Fruit fly (Drosophila melanogaster) whole organism, larva: ENCODE measurements around the gene CG10064.

ENCODE experiments used
- noc ChIP-seq: fragments of 200-800 bp; sonication (Bioruptor generic); optimal IDR thresholded peaks from 3 replicates; lab custom pipeline; 2019; ENCODE audit warnings: missing biosample characterization, mild to moderate bottlenecking, missing genetic modification characterization, moderate library complexity

The CG10064 gene

DNA sequence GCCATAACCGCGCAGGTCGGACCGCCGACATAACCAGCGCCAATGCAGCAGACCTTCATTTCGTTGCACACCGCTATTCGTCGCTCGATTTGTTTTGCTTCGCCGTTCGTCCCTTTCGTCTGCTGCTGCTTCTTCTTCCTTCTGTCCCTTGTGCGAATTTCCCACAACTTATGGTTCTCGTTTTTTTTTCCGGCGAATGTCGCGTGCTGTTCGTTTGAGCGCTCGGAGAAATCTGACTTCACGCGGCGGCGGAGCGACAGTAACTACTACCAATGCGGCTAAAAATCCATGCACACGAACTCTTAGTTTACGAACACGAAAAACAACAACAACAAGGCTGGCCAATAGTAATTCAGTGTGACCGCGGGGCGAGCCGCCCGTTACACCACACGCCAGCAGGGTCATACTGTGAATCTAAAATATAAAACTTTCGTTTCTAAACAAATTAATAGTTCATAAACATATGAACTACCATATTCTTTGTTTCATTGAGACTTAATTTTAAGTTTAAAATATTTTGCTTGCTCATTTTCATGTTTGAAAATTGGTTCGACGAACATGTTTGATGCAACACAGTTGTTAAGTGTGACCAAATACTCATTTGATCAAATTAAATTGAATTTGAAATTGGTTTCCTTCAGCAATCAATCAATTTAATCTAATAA lies 3.1 kb downstream of the CG10064 start, which contains the start of gene sgl:
Gene sgl (minus strand): TSS at position 271 of the 665 bp plus-strand sequence.
- peak; percentile 50 for TF ChIP-seq noc

DNA sequence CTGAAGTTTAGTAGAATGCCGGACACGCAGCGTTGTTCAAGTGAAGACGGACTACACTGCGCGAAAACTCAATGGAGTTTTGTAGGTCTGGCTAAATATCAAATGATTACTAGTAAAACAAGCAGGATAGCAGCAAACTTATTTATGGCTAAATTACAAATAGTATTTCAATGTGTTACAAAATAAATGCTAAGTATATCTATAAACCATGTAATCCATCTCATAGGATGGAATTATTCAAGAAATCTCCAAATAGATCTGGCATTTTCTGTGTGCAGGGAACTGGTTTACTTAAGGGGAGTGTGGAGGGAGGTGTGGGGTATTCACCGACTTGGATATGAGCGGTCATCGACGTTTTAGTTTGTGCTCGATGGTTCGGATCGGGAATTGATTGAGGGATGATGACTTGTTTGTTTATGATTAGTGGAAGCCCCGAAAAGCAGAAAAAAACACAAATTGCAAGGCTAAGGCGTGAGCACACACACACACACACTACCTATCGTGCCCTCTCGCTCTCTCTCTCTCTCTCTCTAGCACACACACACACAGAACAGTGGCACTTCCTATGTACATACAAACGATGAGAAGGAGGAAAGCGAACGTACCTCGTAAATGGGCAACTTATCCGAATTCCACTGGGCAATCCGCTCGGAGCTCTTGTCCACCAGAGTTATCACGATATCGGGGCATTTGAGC lies 3.8 kb downstream of the CG10064 start:
- TF ChIP-seq noc = peak; percentile 42

DNA sequence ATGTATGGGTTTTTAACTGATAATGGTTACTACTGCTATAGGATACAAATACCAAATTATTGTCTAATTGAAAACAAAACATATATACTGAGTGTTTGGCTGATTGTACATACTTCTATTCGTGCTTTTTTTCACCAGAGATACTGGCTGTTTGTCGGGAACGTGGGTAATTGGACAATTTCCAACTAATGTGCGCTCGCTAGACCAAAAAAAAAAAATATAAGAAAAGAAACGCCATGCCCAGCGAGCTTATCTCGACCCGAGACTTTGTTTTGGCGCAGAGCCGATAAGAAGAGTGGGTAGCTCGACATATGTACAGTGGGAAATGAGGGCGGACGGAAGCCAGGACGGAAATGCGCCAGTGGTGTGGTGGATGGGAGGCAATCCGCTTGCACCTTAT lies 4.5 kb downstream of the CG10064 start:
- TF ChIP-seq noc = no peak

DNA sequence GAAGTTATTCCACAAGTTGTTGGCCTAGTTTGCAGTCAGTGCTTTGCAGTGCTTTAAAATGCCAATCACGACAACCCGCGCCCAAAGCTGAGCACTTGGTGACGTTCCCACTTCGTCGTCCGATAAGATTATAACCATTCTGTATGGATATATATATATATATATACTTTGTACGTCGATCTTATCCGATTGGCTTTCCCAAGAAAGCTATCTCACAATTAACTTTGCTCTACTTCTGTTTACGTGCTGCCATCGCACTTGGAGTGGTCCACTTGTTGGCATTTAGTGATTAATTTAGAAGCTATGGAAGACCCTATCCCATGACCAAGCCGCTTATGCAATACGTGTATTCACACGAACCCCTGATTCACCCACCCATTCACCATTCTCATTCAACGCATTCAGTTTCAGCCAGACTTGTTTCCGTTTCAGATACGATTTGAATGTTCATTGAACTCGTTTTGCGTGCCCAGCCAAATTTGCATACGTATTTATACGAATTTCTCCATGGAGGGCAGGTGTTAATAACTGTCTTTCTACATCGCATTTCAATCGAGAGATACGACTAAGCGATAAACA lies 5.6 kb downstream of the CG10064 start:
- no peak for TF ChIP-seq noc

DNA sequence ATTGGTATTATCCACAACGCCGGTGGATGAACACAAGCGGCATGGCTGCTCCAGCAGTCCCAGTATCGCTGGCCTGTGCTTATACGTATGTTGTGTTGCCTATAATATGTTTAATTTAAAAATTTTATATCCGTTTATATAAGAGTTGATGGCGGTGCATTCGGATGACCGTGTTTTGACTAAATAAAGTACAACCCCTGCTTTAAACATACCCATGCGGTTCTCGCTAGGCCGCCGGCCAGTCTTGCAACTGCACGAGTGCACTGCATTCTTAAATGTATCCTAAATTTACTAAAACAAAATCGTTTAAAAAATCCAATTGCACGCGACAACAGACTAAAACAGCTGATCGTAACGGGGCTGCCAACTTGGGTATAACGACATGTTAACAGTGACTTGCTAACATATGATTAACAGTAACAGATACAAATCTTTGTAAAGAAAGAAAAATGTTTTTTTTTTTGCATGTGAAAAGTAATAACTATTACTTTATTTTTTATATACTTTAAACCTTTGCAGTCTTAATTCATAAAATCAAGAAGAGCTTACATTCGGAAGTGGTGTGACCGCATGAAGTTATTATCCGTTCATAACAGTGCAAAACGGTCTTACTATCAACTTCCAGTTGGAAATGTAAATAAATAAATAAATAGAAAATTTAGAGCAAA lies 9.8 kb downstream of the CG10064 start, which contains the start of the genes Uqcc1 and Surf1:
Gene Uqcc1 (minus strand): TSS at position 356 of the 668 bp plus-strand sequence.
Gene Surf1 (plus strand): TSS at position 594 of the 668 bp plus-strand sequence.
- TF ChIP-seq noc = no peak

DNA sequence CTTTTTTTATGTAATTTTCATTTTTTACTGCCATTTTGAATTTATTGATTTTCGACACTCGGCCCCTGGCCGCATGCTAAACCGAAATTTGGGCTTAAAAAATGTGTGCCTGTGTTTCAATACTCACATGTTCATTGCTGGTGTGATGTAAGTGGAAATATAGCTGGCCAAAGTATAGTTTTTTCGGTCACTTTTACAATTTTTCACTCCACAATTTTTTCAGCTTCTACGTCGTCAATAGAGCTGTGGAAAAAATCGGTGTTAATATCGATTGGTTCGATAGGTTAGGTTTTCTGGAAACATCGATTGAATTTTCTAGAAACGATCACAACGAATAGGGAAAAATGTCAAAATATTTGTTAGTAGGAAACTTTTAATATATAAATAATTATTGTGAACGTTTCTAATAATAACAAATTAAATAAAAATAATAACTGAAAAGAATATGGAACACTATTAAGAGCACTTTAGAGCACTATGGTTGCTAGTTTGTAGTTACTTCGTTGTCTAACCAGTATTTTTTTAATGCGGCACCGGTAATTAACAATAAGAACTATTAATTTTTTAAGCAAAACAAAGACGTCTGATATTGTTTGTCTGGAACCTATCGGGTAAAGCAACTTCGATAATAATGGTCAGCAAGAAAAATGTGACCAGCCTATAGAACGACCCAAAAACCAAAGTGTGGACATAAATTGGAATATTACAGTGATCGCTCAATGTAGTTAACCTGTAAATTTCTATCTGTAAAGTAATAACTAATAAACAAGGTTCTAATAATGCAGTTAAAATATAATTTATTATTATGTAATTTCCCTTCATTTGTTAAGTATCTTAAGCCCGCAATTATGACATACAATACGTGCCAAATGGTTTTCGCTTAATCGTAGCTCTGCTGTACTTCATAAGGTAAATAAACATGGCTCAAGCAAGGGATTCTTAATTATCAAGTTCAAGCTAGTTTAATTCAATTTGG lies 12.2 kb downstream of the CG10064 start, which contains the start of the genes CG10077 and CG9948:
Gene CG10077 (minus strand): TSS at position 651 of the 976 bp plus-strand sequence.
Gene CG9948 (plus strand): TSS at position 738 of the 976 bp plus-strand sequence.
- peak; percentile 89 for TF ChIP-seq noc

DNA sequence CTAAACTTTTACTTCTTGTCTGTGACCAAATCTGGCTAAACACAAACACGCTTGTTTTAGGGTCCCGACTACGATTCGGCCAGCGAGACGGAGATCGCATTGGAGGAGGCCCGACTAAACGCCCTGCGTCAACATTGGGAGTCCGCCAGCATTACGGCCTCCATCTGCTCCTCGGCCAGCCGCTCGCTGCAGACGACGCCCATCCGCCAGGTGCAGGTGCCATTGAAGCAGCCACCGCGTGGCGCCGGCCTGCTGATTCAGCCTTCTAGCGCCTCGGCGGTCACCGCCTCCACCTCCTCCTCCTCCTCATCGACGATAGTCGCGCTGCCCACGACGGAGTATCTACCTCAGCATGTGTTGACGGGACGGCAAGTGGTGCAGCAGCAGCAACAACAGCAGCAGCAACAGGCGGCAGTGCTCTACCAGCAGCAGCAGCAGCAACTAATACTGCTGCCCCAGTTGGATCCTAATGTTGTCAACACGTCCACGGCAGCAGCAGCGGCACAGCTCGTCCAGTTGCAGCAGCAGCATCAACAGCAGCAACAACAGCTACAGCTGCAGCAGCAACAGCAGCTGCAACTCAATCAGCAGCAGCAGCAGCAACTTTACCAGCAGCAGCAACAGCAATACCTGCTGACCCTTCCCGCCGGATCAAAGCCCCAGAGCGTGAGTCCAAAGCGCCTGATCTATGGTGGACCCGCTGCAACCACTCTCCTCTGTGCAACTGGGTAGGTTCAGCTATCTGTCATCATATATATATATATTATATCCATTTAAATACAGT lies 20.3 kb downstream of the CG10064 start:
- no peak for TF ChIP-seq noc

DNA sequence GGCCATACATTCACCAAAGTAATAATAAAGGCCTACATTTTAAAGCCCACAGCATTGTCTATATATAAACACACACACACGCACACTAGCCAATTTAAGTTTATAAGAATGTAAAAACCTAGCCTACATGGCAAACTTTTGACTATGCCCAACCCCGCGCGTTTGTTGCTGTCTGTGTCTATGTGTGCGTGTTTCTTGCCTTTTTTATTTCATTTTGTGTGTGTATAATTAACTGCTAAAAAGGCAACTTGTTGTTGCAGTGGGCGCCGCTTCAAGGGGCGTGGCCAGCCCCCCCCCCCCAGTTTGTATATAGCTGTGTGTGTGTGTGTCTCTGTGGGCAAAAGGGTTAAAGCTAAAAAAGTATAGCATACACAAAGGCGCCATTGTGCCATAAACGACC lies 22.3 kb downstream of the CG10064 start:
- TF ChIP-seq noc = no peak

DNA sequence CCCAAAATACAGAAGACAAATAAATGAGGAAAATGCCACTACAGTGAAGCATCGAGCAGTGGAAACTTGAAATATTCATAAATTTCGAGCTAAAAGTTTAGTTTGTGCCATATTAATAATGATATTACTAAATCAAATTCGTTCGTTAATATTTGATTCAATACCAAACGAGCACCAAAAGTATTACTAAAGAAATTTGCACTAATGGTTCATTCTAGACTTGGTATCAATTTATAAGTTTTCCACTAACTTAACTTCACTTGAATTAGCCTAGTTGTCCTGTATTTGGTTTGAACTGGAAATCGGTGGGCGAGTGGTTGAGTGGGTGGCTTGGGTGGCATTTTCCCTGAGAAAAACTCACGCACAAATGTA lies 23.8 kb downstream of the CG10064 start:
- TF ChIP-seq noc = no peak

DNA sequence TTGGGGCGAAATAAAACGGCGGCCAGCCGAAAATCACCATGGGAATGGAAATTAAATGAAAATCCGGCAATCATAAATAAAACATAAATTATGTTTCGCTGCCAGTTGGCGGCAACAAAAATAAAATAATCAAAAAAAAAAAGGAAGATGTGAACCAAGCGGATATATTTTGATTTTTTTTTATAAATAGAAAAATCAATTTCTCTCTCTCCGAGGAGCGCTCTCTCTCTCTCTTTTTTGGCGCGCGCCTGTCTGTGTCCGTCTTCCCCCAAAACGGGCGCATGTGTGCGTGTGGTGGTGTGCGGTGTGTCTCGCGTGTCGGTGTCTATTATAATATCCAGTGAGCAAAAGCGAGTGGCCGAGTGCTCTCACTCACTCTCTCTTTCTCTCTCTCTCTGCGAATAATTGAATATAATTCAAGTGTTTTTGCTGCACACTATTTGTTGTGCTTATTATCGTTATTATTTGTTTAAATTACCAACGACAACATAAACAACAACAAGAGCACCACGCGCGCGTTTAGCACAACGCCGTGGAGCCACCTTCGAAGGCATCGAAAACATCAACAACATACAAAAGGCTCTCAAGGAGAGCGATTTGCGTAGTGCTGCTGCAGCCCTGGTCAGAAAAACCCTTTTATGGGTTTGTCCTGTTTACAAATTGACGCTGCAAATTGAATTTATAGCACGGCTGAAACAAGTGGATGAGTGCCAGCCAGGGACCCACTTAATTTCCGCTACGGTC lies 24.3 kb downstream of the CG10064 start:
- TF ChIP-seq noc = no peak

DNA sequence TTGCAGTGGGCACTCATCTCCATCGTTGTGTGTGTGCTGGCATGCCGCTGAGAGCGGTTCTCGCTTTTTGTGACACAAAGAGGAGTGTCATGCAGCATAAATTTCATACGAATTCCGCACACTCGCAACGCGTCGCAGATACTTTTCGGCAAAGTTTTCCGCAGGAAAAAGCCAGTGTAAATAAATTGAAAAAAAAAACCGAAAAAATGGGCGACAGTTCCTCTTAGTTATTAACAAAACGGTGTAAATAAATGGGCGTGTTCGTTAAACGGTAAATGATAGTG lies 24.9 kb downstream of the CG10064 start, which contains the start of gene tow:
Gene tow (plus strand): TSS at position 26 of the 284 bp plus-strand sequence.
- no peak for TF ChIP-seq noc

DNA sequence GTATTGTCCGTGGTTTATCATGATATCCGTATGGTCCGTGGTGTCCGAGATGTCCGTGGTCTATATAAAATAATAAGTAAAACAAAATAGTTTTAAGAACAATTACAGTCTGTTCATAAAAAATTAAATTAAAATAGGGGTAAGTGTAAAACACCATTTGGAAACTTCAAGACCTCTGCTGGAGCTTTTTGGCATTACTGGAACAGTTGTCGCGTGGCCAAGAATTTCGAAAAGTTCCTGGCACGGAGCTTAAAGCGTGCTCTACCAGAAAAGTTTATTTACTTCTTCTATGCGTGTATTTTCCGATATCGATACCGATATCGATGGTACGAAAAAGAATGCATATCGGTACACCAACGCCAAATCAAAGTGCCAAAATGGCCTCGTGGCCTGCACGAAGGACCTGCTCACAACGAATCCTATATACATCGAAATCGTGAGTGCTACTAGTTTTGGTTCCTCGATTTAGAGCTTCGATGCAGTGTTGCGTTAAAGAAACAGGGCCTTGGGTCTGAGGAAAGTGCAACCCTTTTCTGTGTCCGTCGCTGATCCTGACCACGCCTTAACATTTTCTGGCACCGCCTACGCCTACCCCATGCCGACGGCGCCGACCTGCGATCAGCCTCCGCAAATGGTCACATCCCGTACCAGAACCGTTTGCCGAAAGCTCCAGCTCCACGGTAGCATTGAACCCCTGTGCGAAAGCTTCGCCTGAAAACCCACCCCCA lies 25.4 kb downstream of the CG10064 start:
- no peak for TF ChIP-seq noc

DNA sequence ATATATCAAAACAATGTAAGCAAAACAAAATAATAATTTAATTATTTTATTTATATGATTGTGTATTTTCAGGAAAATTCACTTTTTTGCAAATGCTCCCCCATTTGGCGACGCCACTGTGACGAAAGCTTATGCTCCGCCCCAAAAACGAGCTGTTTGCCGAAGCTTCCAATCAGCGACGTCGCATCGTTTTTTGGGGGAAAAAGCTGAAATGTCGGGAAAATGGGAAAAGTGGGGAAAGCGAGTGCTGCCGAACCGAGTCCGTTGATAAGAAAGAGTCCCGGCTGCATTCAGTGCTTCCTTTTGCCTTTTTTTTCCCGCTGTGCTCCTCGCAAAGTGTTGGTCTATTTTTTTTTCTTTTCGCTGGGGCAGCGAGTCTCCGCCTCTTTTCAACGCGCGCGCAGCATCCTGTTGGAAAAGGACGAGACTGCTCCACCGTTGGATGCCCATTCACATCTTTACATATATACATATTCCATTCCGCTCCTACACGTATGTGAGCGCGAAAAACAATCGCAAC lies 32.8 kb downstream of the CG10064 start:
- no peak for TF ChIP-seq noc
